Fruit fly (Drosophila melanogaster): ENCODE results near the gene Swip-1.

DNA sequence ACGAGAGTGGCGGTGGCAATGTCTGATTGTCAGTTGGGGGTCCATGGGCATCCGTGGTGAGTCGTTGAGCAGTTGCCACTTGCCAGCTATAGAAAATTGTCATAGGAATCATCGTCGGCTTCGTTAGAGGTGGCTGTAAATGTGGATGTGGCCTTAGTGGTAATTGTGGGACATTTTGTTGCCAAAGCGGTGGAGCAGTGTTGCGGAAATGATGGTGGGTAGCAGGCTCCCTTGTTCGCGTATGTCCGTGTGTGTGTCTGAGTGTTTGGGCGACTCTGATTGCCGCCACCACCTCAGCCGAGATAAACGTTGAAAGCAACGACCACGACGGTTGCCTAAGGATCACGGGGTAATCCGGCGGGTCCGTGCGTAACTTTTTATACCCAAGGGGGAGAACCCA is 30.0 kb upstream of the Swip-1 start:
- TF ChIP-seq CG17806 (tag; optimal IDR thresholded peaks at IDR 0.05) = no peak
- TF ChIP-seq fd96Ca (GFP tag; IDR thresholded peaks at IDR 0.05) = no peak
- no peak for TF ChIP-seq CG4496 (GFP tag; IDR thresholded peaks at IDR 0.05)
- TF ChIP-seq gl (tag; optimal IDR thresholded peaks at IDR 0.05) = no peak
